Worm (Caenorhabditis elegans): ENCODE data around the gene mab-7.

ce11 chrX:918097-918496 is 20.2 kb upstream of the mab-7 start, which contains the start of gene F35H12.5:
- TF ChIP-seq ets-7 (tag; optimal IDR thresholded peaks at IDR 0.05) (no peak), hmbx-1 (tag; optimal IDR thresholded peaks at IDR 0.05) (no peak), F13C5.2 (tag; optimal IDR thresholded peaks at IDR 0.05) (no peak), tra-4 (tag; optimal IDR thresholded peaks at IDR 0.05) (no peak), hnd-1 (tag; optimal IDR thresholded peaks at IDR 0.05) (no peak), sea-1 (GFP tag; conservative IDR thresholded peaks at IDR 0.05) (no peak), ama-1 (optimal IDR thresholded peaks at IDR 0.05) (no peak), scrt-1 (GFP tag; IDR thresholded peaks at IDR 0.05) (no peak), ceh-13 (GFP tag; optimal IDR thresholded peaks at IDR 0.05) (no peak), tbx-11 (GFP tag; IDR thresholded peaks at IDR 0.05) (no peak), ceh-36 (tag; optimal IDR thresholded peaks at IDR 0.05) (no peak), pes-1 (GFP tag; IDR thresholded peaks at IDR 0.05) (no peak)

All from whole organism, early embryonic.